Fruit fly (Drosophila melanogaster) whole organism, embryonic: ENCODE data around the gene CG13694.

Source experiments
- Ada2b ChIP-seq: fragments of 200-800 bp; sonication (Bioruptor generic); IDR thresholded peaks from 2 replicates; pipeline ENCODE4 v1.3.6; 2022; ENCODE audit warnings: missing biosample characterization, missing genetic modification characterization
- CG1024 ChIP-seq: fragments of 200-800 bp; sonication (Bioruptor generic); IDR thresholded peaks from 2 replicates; pipeline ENCODE4 v1.3.6; 2022; ENCODE audit warnings: missing biosample characterization, missing genetic modification characterization
- CG10267 ChIP-seq: fragments of 200-800 bp; sonication (Bioruptor generic); optimal IDR thresholded peaks from 2 replicates; lab custom pipeline; 2018; ENCODE audit warnings: missing biosample characterization, mild to moderate bottlenecking, missing genetic modification characterization, moderate library complexity
- CG10543 ChIP-seq: fragments of 200-800 bp; sonication (Bioruptor generic); optimal IDR thresholded peaks from 3 replicates; lab custom pipeline; 2017; ENCODE audit warnings: missing biosample characterization, mild to moderate bottlenecking, missing genetic modification characterization, moderate library complexity
- CG12071 ChIP-seq: fragments of 200-800 bp; sonication (Bioruptor generic); optimal IDR thresholded peaks from 3 replicates; lab custom pipeline; 2018; ENCODE audit warnings: missing biosample characterization, mild to moderate bottlenecking, missing genetic modification characterization
- CG13123 ChIP-seq: fragments of 200-800 bp; sonication (Bioruptor generic); optimal IDR thresholded peaks from 2 replicates; lab custom pipeline; 2016; ENCODE audit warnings: missing biosample characterization, missing genetic modification characterization
- CG13894 ChIP-seq: fragments of 200-800 bp; sonication (Bioruptor generic); optimal IDR thresholded peaks from 3 replicates; lab custom pipeline; 2018; ENCODE audit warnings: missing biosample characterization, mild to moderate bottlenecking, missing genetic modification characterization, moderate library complexity
- CG15479 ChIP-seq: fragments of 200-800 bp; sonication (Bioruptor generic); optimal IDR thresholded peaks from 3 replicates; lab custom pipeline; 2019; ENCODE audit warnings: missing biosample characterization, mild to moderate bottlenecking, missing genetic modification characterization, moderate library complexity
- CG15601 ChIP-seq: fragments of 200-800 bp; sonication (Bioruptor generic); optimal IDR thresholded peaks from 3 replicates; lab custom pipeline; 2019; ENCODE audit warnings: missing biosample characterization, mild to moderate bottlenecking, missing genetic modification characterization, moderate library complexity
- CG2678 ChIP-seq: fragments of 200-800 bp; sonication (Bioruptor generic); optimal IDR thresholded peaks from 3 replicates; lab custom pipeline; 2019; ENCODE audit warnings: missing biosample characterization, mild to moderate bottlenecking, missing genetic modification characterization, moderate library complexity
- CG43689 ChIP-seq: fragments of 200-800 bp; sonication (Bioruptor generic); IDR thresholded peaks from 2 replicates; pipeline ENCODE4 v1.3.6; 2022; ENCODE audit warnings: missing biosample characterization, missing genetic modification characterization
- CG4404 ChIP-seq: fragments of 200-800 bp; sonication (Bioruptor generic); IDR thresholded peaks from 2 replicates; pipeline ENCODE4 v1.3.6; 2022; ENCODE audit warnings: missing biosample characterization, missing genetic modification characterization
- CG4617 ChIP-seq: fragments of 200-800 bp; sonication (Bioruptor generic); optimal IDR thresholded peaks from 3 replicates; lab custom pipeline; 2016; ENCODE audit warnings: missing biosample characterization, missing genetic modification characterization, borderline replicate concordance
- CG5180 ChIP-seq: fragments of 200-800 bp; sonication (Bioruptor generic); optimal IDR thresholded peaks from 3 replicates; lab custom pipeline; 2017; ENCODE audit warnings: missing biosample characterization, missing genetic modification characterization, mild to moderate bottlenecking, moderate library complexity, missing genetic modification reagents
- CG6654 ChIP-seq: fragments of 200-800 bp; sonication (Bioruptor generic); optimal IDR thresholded peaks from 2 replicates; lab custom pipeline; 2017; ENCODE audit warnings: missing biosample characterization, mild to moderate bottlenecking, missing genetic modification characterization
- CG7271 ChIP-seq: fragments of 200-800 bp; sonication (Bioruptor generic); optimal IDR thresholded peaks from 2 replicates; lab custom pipeline; 2018; ENCODE audit warnings: missing biosample characterization, mild to moderate bottlenecking, missing genetic modification characterization, moderate library complexity
- CG7786 ChIP-seq: fragments of 200-800 bp; sonication (Bioruptor generic); optimal IDR thresholded peaks from 2 replicates; lab custom pipeline; 2016; ENCODE audit warnings: missing biosample characterization, missing genetic modification characterization
- CG7987 ChIP-seq: fragments of 200-800 bp; sonication (Bioruptor generic); optimal IDR thresholded peaks from 2 replicates; lab custom pipeline; 2018; ENCODE audit warnings: missing biosample characterization, mild to moderate bottlenecking, missing genetic modification characterization, moderate library complexity
- CG8089 ChIP-seq: fragments of 200-800 bp; sonication (Bioruptor generic); optimal IDR thresholded peaks from 3 replicates; lab custom pipeline; 2016; ENCODE audit warnings: missing biosample characterization, missing genetic modification characterization
- CG9215 ChIP-seq: fragments of 200-800 bp; sonication (Bioruptor generic); IDR thresholded peaks from 2 replicates; pipeline ENCODE4 v1.3.6; 2022; ENCODE audit warnings: missing biosample characterization, missing genetic modification characterization
- CTCF ChIP-seq: fragments of 200-800 bp; sonication (Bioruptor generic); optimal IDR thresholded peaks from 2 replicates; lab custom pipeline; 2017; ENCODE audit warnings: missing biosample characterization, mild to moderate bottlenecking, missing genetic modification characterization, moderate library complexity
- Dbx ChIP-seq: fragments of 200-800 bp; sonication (Bioruptor generic); IDR thresholded peaks from 3 replicates; pipeline ENCODE4 v1.3.6; 2022; ENCODE audit warnings: missing biosample characterization, missing genetic modification characterization
- Dek ChIP-seq: fragments of 200-800 bp; sonication (Bioruptor generic); optimal IDR thresholded peaks from 3 replicates; lab custom pipeline; 2019; ENCODE audit warnings: missing biosample characterization, mild to moderate bottlenecking, missing genetic modification characterization, moderate library complexity
- E2f2 ChIP-seq: fragments of 200-800 bp; sonication (Bioruptor generic); IDR thresholded peaks from 2 replicates; pipeline ENCODE4 v1.3.6; 2022; ENCODE audit warnings: missing biosample characterization, missing genetic modification characterization
- Elba2 ChIP-seq: fragments of 200-800 bp; sonication (Bioruptor generic); optimal IDR thresholded peaks from 3 replicates; lab custom pipeline; 2016; ENCODE audit warnings: missing biosample characterization, missing genetic modification characterization
- Fer2 ChIP-seq: fragments of 200-800 bp; sonication (Bioruptor generic); optimal IDR thresholded peaks from 2 replicates; lab custom pipeline; 2018; ENCODE audit warnings: missing biosample characterization, mild to moderate bottlenecking, missing genetic modification characterization, moderate library complexity
- Fer3 ChIP-seq: fragments of 200-800 bp; sonication (Bioruptor generic); optimal IDR thresholded peaks from 2 replicates; lab custom pipeline; 2018; ENCODE audit warnings: missing biosample characterization, mild to moderate bottlenecking, missing genetic modification characterization, moderate library complexity
- Gsc ChIP-seq: fragments of 200-800 bp; sonication (Bioruptor generic); IDR thresholded peaks from 2 replicates; pipeline ENCODE4 v1.3.6; 2022; ENCODE audit warnings: missing biosample characterization, missing genetic modification characterization
- HLH4C ChIP-seq: fragments of 200-800 bp; sonication (Bioruptor generic); IDR thresholded peaks from 3 replicates; pipeline ENCODE4 v1.3.6; 2022; ENCODE audit warnings: missing biosample characterization, missing genetic modification characterization; ENCODE audit not compliant: partially characterized antibody
- Hr51 ChIP-seq, 2 experiments: fragments of 200-800 bp; sonication (Bioruptor generic); optimal IDR thresholded peaks; 2 replicates in 1 of 2; 3 replicates in 1 of 2; lab custom pipeline; 2016 to 2018; ENCODE audit warnings: missing biosample characterization in 2 of 2, missing genetic modification characterization in 2 of 2, mild to moderate bottlenecking in 1 of 2, moderate library complexity in 1 of 2
- Myb ChIP-seq: fragments of 200-800 bp; sonication (Bioruptor generic); optimal IDR thresholded peaks from 2 replicates; lab custom pipeline; 2016; ENCODE audit warnings: missing biosample characterization, missing genetic modification characterization
- Oli ChIP-seq: fragments of 200-800 bp; sonication (Bioruptor generic); optimal IDR thresholded peaks from 2 replicates; lab custom pipeline; 2018; ENCODE audit warnings: missing biosample characterization, mild to moderate bottlenecking, missing genetic modification characterization, moderate library complexity
- Opbp ChIP-seq: fragments of 200-800 bp; sonication (Bioruptor generic); IDR thresholded peaks from 3 replicates; pipeline ENCODE4 v1.3.6; 2022; ENCODE audit warnings: missing biosample characterization, missing genetic modification characterization; ENCODE audit not compliant: partially characterized antibody
- Spps ChIP-seq: fragments of 200-800 bp; sonication (Bioruptor generic); optimal IDR thresholded peaks from 2 replicates; lab custom pipeline; 2018; ENCODE audit warnings: missing biosample characterization, mild to moderate bottlenecking, missing genetic modification characterization
- Ssrp ChIP-seq: fragments of 200-800 bp; sonication (Bioruptor generic); optimal IDR thresholded peaks from 2 replicates; lab custom pipeline; 2018; ENCODE audit warnings: missing biosample characterization, mild to moderate bottlenecking, missing genetic modification characterization, moderate library complexity
- chif ChIP-seq, 2 experiments: fragments of 200-800 bp; sonication (Bioruptor generic); optimal IDR thresholded peaks; 3 replicates each; lab custom pipeline; 2016; ENCODE audit warnings: missing biosample characterization in 2 of 2, missing genetic modification characterization in 2 of 2
- chm ChIP-seq: fragments of 200-800 bp; sonication (Bioruptor generic); IDR thresholded peaks from 2 replicates; pipeline ENCODE4 v1.3.6; 2022; ENCODE audit warnings: missing biosample characterization, missing genetic modification characterization
- chn ChIP-seq: fragments of 200-800 bp; sonication (Bioruptor generic); optimal IDR thresholded peaks from 2 replicates; lab custom pipeline; 2016; ENCODE audit warnings: missing biosample characterization, missing genetic modification characterization
- ci ChIP-seq: fragments of 200-800 bp; sonication (Bioruptor generic); IDR thresholded peaks from 3 replicates; pipeline ENCODE4 v1.3.6; 2022; ENCODE audit warnings: missing biosample characterization, missing genetic modification characterization
- crc ChIP-seq: fragments of 200-800 bp; sonication (Bioruptor generic); optimal IDR thresholded peaks from 2 replicates; lab custom pipeline; 2016; ENCODE audit warnings: missing biosample characterization, missing genetic modification characterization
- dan ChIP-seq: fragments of 200-800 bp; sonication (Bioruptor generic); IDR thresholded peaks from 2 replicates; pipeline ENCODE4 v1.3.6; 2022; ENCODE audit warnings: missing biosample characterization, missing genetic modification characterization
- ems ChIP-seq: fragments of 200-800 bp; sonication (Bioruptor generic); optimal IDR thresholded peaks from 3 replicates; lab custom pipeline; 2016; ENCODE audit warnings: missing biosample characterization, missing genetic modification characterization
- ftz-f1 ChIP-seq: fragments of 200-800 bp; sonication (Bioruptor generic); optimal IDR thresholded peaks from 2 replicates; lab custom pipeline; 2016; ENCODE audit warnings: missing biosample characterization, missing genetic modification characterization
- ham ChIP-seq: fragments of 200-800 bp; sonication (Bioruptor generic); IDR thresholded peaks from 2 replicates; pipeline ENCODE4 v1.3.6; 2022; ENCODE audit warnings: missing biosample characterization, missing genetic modification characterization
- jigr1 ChIP-seq: fragments of 200-800 bp; sonication (Bioruptor generic); IDR thresholded peaks from 3 replicates; pipeline ENCODE4 v1.3.6; 2022; ENCODE audit warnings: missing biosample characterization, missing genetic modification characterization
- pb ChIP-seq: fragments of 200-800 bp; sonication (Bioruptor generic); optimal IDR thresholded peaks from 3 replicates; lab custom pipeline; 2016; ENCODE audit warnings: missing biosample characterization, missing genetic modification characterization
- pzg ChIP-seq: fragments of 200-800 bp; sonication (Bioruptor generic); optimal IDR thresholded peaks from 3 replicates; lab custom pipeline; 2018; ENCODE audit warnings: missing biosample characterization, mild to moderate bottlenecking, missing genetic modification characterization, moderate library complexity
- sens ChIP-seq: fragments of 200-800 bp; sonication (Bioruptor generic); peaks from one replicate; lab custom pipeline; 2016; ENCODE audit warnings: missing biosample characterization, missing genetic modification characterization
- shn ChIP-seq: fragments of 200-800 bp; sonication (Bioruptor generic); optimal IDR thresholded peaks from 3 replicates; lab custom pipeline; 2016; ENCODE audit warnings: missing biosample characterization, missing genetic modification characterization
- sob ChIP-seq: fragments of 200-800 bp; sonication (Bioruptor generic); IDR thresholded peaks from 2 replicates; pipeline ENCODE4 v1.3.6; 2022; ENCODE audit warnings: missing biosample characterization, missing genetic modification characterization
- wor ChIP-seq: fragments of 200-800 bp; sonication (Bioruptor generic); IDR thresholded peaks from 2 replicates; pipeline ENCODE4 v1.3.6; 2022; ENCODE audit warnings: missing biosample characterization, missing genetic modification characterization

Gene CG13694

DNA sequence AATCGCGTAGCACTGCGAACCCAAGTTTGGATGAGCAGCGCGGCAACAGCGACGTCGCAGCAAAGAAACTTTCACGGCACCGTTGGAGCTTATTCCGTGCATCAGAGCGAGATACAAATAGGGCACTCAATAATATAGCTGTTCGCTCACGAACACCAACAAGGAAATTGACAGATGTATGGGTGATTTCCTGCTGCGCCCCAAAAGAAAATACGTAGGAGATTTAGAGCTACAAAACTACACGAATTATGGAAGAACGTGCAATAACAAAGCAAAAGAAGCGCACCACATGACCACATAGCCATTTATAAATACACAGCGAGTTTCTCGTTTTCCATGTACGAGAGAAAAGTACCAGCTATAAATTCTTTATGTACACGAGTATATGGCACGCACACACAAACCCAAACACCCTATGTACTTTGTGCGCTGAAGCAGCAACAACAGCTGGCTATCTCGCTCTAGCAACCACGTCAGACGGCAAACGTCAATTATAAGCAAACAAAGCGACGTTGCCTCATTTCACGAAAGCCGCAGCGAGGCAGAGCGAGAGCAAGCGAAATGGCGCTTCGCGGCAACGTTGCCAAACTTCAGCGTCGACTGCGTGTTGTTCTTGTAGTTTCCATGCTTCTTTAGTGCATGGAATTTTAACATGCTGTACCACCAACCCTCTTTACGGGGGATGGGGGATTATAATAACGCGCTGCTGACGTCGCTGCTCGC is 45.3 kb upstream of the CG13694 start (continued):
- TF ChIP-seq Opbp (GFP tag; lab: Robert Waterston, UW) (no peak), CG1024 (GFP tag; lab: Robert Waterston, UW) (no peak), E2f2 (no peak), CG13123 (no peak), CG10267 (tag; lab: Kevin White, UChicago) (peak; percentile 22), Ada2b (GFP tag; lab: Robert Waterston, UW) (no peak), chm (no peak), jigr1 (GFP tag; lab: Robert Waterston, UW) (no peak), Elba2 (no peak), dan (GFP tag; lab: Robert Waterston, UW) (no peak), CG5180 (GFP tag; lab: Kevin White, UChicago) (peak; percentile 30), ftz-f1 (GFP tag; lab: Kevin White, UChicago) (peak; percentile 22), Myb (peak; percentile 8), Ssrp (no peak), sob (no peak), CG7271 (peak; percentile 34), CG15601 (no peak), CG7987 (GFP tag; lab: Kevin White, UChicago) (peak; percentile 69), chif (GFP tag; optimal IDR thresholded peaks at IDR 0.05; lab: Kevin White, UChicago) (no peak), Spps (tag; lab: Kevin White, UChicago) (no peak), Gsc (no peak), sens (GFP tag; lab: Kevin White, UChicago) (peak; percentile 84), CG9215 (GFP tag; lab: Robert Waterston, UW) (no peak), ci (no peak), crc (no peak), Fer2 (tag; lab: Kevin White, UChicago) (no peak), CG2678 (tag; lab: Kevin White, UChicago) (peak; percentile 27), ham (no peak), Dek (no peak), CTCF (peak; percentile 17), CG43689 (GFP tag; lab: Robert Waterston, UW) (no peak), CG4617 (GFP tag; lab: Kevin White, UChicago) (no peak), CG4404 (GFP tag; lab: Robert Waterston, UW) (no peak), ems (GFP tag; lab: Kevin White, UChicago) (no peak), CG13894 (peak; percentile 63), wor (GFP tag; lab: Robert Waterston, UW) (no peak), shn (GFP tag; lab: Kevin White, UChicago) (no peak), CG6654 (GFP tag; lab: Kevin White, UChicago) (no peak), CG7786 (peak; percentile 16), Fer3 (tag; lab: Kevin White, UChicago) (no peak), pzg (GFP tag; lab: Kevin White, UChicago) (no peak), pb (no peak), chn (no peak), Oli (tag; lab: Kevin White, UChicago) (no peak), HLH4C (GFP tag; lab: Robert Waterston, UW) (no peak), CG10543 (GFP tag; lab: Kevin White, UChicago) (peak; percentile 94), CG12071 (GFP tag; lab: Kevin White, UChicago) (peak; percentile 32), CG15479 (GFP tag; lab: Kevin White, UChicago) (peak; percentile 85), Hr51 (GFP tag; optimal IDR thresholded peaks at IDR 0.05; lab: Kevin White, UChicago) (peak; percentile 36 to 71), CG8089 (no peak), Dbx (GFP tag; lab: Robert Waterston, UW) (no peak)
